Worm (Caenorhabditis elegans) whole organism, L1 larva: ENCODE data around the gene zgpa-1.

Experiments
- aly-2 ChIP-seq: fragments of 150-350 bp; optimal IDR thresholded peaks from 2 replicates; lab custom pipeline; 2014; ENCODE audit warnings: missing biosample characterization, missing genetic modification characterization
- blmp-1 ChIP-seq: fragments of 150-350 bp; optimal IDR thresholded peaks from 2 replicates; lab custom pipeline; 2014; ENCODE audit warnings: missing biosample characterization, missing genetic modification characterization
- ces-1 ChIP-seq: fragments of 150-350 bp; optimal IDR thresholded peaks from 2 replicates; lab custom pipeline; 2014; ENCODE audit warnings: missing biosample characterization, missing genetic modification reagents, missing genetic modification characterization
- elt-3 ChIP-seq, 6 experiments: fragments of 150-350 bp in 1 of 6; sonication (generic microtip); optimal IDR thresholded peaks; 2 replicates each; lab custom pipeline; 2017 to 2018; ENCODE audit warnings: missing biosample characterization in 6 of 6, missing genetic modification characterization in 6 of 6, inconsistent platforms in 1 of 6
- fkh-10 ChIP-seq: sonication (generic microtip); optimal IDR thresholded peaks from 2 replicates; lab custom pipeline; 2017; ENCODE audit warnings: missing biosample characterization, missing genetic modification reagents, missing genetic modification characterization
- lin-13 ChIP-seq: fragments of 150-350 bp; optimal IDR thresholded peaks from 2 replicates; lab custom pipeline; 2014; ENCODE audit warnings: missing biosample characterization, missing genetic modification reagents, missing genetic modification characterization
- nhr-76 ChIP-seq: sonication (generic microtip); optimal IDR thresholded peaks from 2 replicates; lab custom pipeline; 2017; ENCODE audit warnings: missing biosample characterization, missing genetic modification characterization
- snpc-4 ChIP-seq: fragments of 150-350 bp; optimal IDR thresholded peaks from 2 replicates; lab custom pipeline; 2014; ENCODE audit warnings: missing biosample characterization, missing genetic modification characterization

DNA sequence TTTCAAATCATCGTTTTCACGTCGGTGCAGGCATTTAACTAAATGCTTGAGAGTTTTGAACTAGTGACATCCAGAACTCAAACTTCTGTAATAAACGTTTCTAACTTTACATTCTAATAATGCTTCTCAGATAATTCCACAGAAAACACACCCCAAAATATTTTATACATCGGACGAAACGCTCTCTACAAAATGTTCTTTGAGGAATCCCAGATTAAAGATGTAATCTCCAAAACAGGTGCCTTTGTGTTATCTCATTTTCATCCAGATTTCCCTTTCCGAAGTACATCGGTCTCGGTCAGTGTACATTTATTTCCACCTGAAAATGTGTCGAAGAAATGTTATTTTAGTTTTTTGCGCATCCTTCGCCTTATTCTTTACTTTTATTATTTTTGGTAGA, 7.9 kb downstream of the zgpa-1 start, which contains the start of gene C33H5.2:
- TF ChIP-seq snpc-4 (tag; lab: Kevin White, UChicago) (no peak), blmp-1 (peak; percentile 37), aly-2 (tag; lab: Kevin White, UChicago) (no peak), elt-3 (tag; optimal IDR thresholded peaks at IDR 0.05; lab: Kevin White, UChicago) (no peak), fkh-10 (GFP tag; lab: Kevin White, UChicago) (no peak), nhr-76 (tag; lab: Kevin White, UChicago) (no peak), ces-1 (GFP tag; lab: Kevin White, UChicago) (no peak), lin-13 (no peak)
